Worm (Caenorhabditis elegans) whole organism, L3 larva: Measurements from ENCODE around the gene AC7.3.

Source experiments
- R02D3.7 ChIP-seq: fragments of 150-350 bp; optimal IDR thresholded peaks from 2 replicates; lab custom pipeline; 2014; ENCODE audit warnings: missing biosample characterization, missing genetic modification characterization
- aly-2 ChIP-seq: fragments of 150-350 bp; optimal IDR thresholded peaks from 2 replicates; lab custom pipeline; 2014; ENCODE audit warnings: missing biosample characterization, missing genetic modification characterization
- ama-1 ChIP-seq: fragments of 150-350 bp; optimal IDR thresholded peaks from 2 replicates; lab custom pipeline; 2018
- ceh-28 ChIP-seq: fragments of 150-350 bp; optimal IDR thresholded peaks from 2 replicates; lab custom pipeline; 2014; ENCODE audit warnings: missing biosample characterization, missing genetic modification reagents, missing genetic modification characterization
- daf-12 ChIP-seq: fragments of 150-350 bp; optimal IDR thresholded peaks from 2 replicates; lab custom pipeline; 2014; ENCODE audit warnings: missing biosample characterization, missing genetic modification reagents, missing genetic modification characterization
- egl-5 ChIP-seq: fragments of 150-350 bp; optimal IDR thresholded peaks from 2 replicates; lab custom pipeline; 2017; ENCODE audit warnings: missing biosample characterization, missing genetic modification reagents, missing genetic modification characterization, inconsistent platforms
- elt-1 ChIP-seq: fragments of 150-350 bp; optimal IDR thresholded peaks from 2 replicates; lab custom pipeline; 2014; ENCODE audit warnings: missing biosample characterization, missing genetic modification characterization
- elt-3 ChIP-seq, 3 experiments: fragments of 150-350 bp in 1 of 3; sonication (generic microtip) in 2 of 3; optimal IDR thresholded peaks; 2 replicates in 2 of 3; 4 replicates in 1 of 3; lab custom pipeline; 2014 to 2017; ENCODE audit warnings: missing biosample characterization in 3 of 3, missing genetic modification characterization in 3 of 3
- eor-1 ChIP-seq, 2 experiments: fragments of 150-350 bp; optimal IDR thresholded peaks; 2 replicates each; lab custom pipeline; 2014 to 2018; ENCODE audit warnings: missing biosample characterization in 2 of 2, missing genetic modification characterization in 2 of 2
- hmg-11 ChIP-seq: sonication (generic microtip); optimal IDR thresholded peaks from 2 replicates; lab custom pipeline; 2016; ENCODE audit warnings: missing genetic modification characterization, missing compliant biosample characterization
- lin-15B ChIP-seq: fragments of 150-350 bp; optimal IDR thresholded peaks from 2 replicates; lab custom pipeline; 2014; ENCODE audit warnings: missing biosample characterization, missing genetic modification characterization
- lsy-12 ChIP-seq: sonication (generic microtip); optimal IDR thresholded peaks from 2 replicates; lab custom pipeline; 2016; ENCODE audit warnings: mild to moderate bottlenecking, missing genetic modification characterization, missing compliant biosample characterization
- mdl-1 ChIP-seq: fragments of 150-350 bp; optimal IDR thresholded peaks from 2 replicates; lab custom pipeline; 2014; ENCODE audit warnings: missing biosample characterization, missing genetic modification characterization
- nfya-1 ChIP-seq: sonication (generic microtip); optimal IDR thresholded peaks from 2 replicates; lab custom pipeline; 2017; ENCODE audit warnings: missing genetic modification characterization, mild to moderate bottlenecking, missing compliant biosample characterization, antibody characterized with exemption, moderate library complexity; ENCODE audit not compliant: insufficient read depth
- nhr-11 ChIP-seq: fragments of 150-350 bp; optimal IDR thresholded peaks from 2 replicates; lab custom pipeline; 2014; ENCODE audit warnings: missing biosample characterization, missing genetic modification characterization
- nhr-12 ChIP-seq: fragments of 150-350 bp; optimal IDR thresholded peaks from 2 replicates; lab custom pipeline; 2014; ENCODE audit warnings: missing biosample characterization, missing genetic modification characterization
- nhr-23 ChIP-seq: fragments of 150-350 bp; optimal IDR thresholded peaks from 2 replicates; lab custom pipeline; 2014; ENCODE audit warnings: missing biosample characterization, missing genetic modification reagents, missing genetic modification characterization
- nhr-237 ChIP-seq: fragments of 150-350 bp; optimal IDR thresholded peaks from 2 replicates; lab custom pipeline; 2014; ENCODE audit warnings: missing biosample characterization, missing genetic modification characterization
- nhr-67 ChIP-seq: fragments of 150-350 bp; optimal IDR thresholded peaks from 2 replicates; lab custom pipeline; 2014; ENCODE audit warnings: missing biosample characterization, missing genetic modification characterization
- nhr-77 ChIP-seq: fragments of 150-350 bp; optimal IDR thresholded peaks from 2 replicates; lab custom pipeline; 2014; ENCODE audit warnings: missing biosample characterization, missing genetic modification characterization
- skn-1 ChIP-seq: fragments of 150-350 bp; optimal IDR thresholded peaks from 2 replicates; lab custom pipeline; 2014; ENCODE audit warnings: missing biosample characterization, missing genetic modification characterization
- snpc-4 ChIP-seq: fragments of 150-350 bp; optimal IDR thresholded peaks from 2 replicates; lab custom pipeline; 2014; ENCODE audit warnings: missing biosample characterization, missing genetic modification characterization
- unc-39 ChIP-seq: sonication (generic microtip); optimal IDR thresholded peaks from 4 replicates; lab custom pipeline; 2017; ENCODE audit warnings: missing biosample characterization, missing genetic modification characterization
- zag-1 ChIP-seq: fragments of 150-350 bp; optimal IDR thresholded peaks from 2 replicates; lab custom pipeline; 2014; ENCODE audit warnings: missing biosample characterization, missing genetic modification characterization
- ztf-11 ChIP-seq: fragments of 150-350 bp; optimal IDR thresholded peaks from 2 replicates; lab custom pipeline; 2014; ENCODE audit warnings: missing biosample characterization, missing genetic modification characterization

Gene AC7.3

DNA sequence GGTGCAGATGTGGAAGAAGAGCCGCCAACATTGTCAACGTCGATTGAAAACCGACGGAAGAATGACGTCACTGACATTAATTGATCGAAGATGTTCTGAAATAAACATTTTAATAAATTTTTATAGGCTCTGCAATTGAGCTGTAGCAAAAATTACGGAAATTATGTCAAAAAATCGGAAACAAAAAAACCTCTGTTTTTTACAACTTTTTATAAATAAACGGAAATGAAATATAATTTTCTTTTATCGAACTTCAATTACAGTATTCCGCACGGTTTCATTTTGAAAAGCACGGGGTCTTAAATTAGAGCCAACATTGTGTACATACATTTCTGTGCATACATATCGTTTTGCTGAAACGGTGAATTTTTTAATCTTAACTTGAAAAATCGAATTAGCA is 40.8 kb downstream of the AC7.3 start, which contains the start of gene soc-2:
Gene soc-2, minus strand, starts transcription at position 101 of the 400 bp plus-strand sequence.
- TF ChIP-seq nhr-11 (tag; lab: Kevin White, UChicago) = no peak
- TF ChIP-seq elt-3 (tag; optimal IDR thresholded peaks at IDR 0.05; lab: Kevin White, UChicago) = no peak
- no peak for TF ChIP-seq nhr-12 (tag; lab: Kevin White, UChicago)
- TF ChIP-seq egl-5 = no peak
- no peak for TF ChIP-seq nhr-237 (tag; lab: Kevin White, UChicago)
- no peak for TF ChIP-seq nhr-77 (tag; lab: Kevin White, UChicago)
- no peak for TF ChIP-seq skn-1 (tag; lab: Kevin White, UChicago)
- no peak for TF ChIP-seq aly-2 (tag; lab: Kevin White, UChicago)
- no peak for TF ChIP-seq eor-1 (tag; optimal IDR thresholded peaks at IDR 0.05; lab: Kevin White, UChicago)
- TF ChIP-seq ceh-28 (tag; lab: Kevin White, UChicago) = no peak
- no peak for TF ChIP-seq nhr-67 (tag; lab: Kevin White, UChicago)
- no peak for TF ChIP-seq hmg-11 (tag; lab: Kevin White, UChicago)
- TF ChIP-seq ztf-11 (tag; lab: Kevin White, UChicago) = no peak
- no peak for TF ChIP-seq mdl-1 (tag; lab: Kevin White, UChicago)
- TF ChIP-seq daf-12 (tag; lab: Kevin White, UChicago) = no peak
- no peak for TF ChIP-seq unc-39 (tag; lab: Kevin White, UChicago)
- TF ChIP-seq elt-1 (tag; lab: Kevin White, UChicago) = no peak
- TF ChIP-seq, all 47 proteins: peak for 0

- TF ChIP-seq unc-39 (tag; lab: Kevin White, UChicago) = no peak
- no peak for TF ChIP-seq zag-1 (tag; lab: Kevin White, UChicago)
- TF ChIP-seq ama-1 (lab: Kevin White, UChicago) = no peak
These were observed 45.6 kb downstream of the AC7.3 start, which contains the start of gene C24D10.49 for ce11 chrIV:5157226-5157625. C24D10.49 (minus strand) TSS chrIV:5157326.

ce11 chrIV:5160171-5160570 is 48.5 kb downstream of the AC7.3 start, which contains the start of the genes C24D10.6 and C24D10.4:
C24D10.6 (minus strand) TSS chrIV:5160248.
C24D10.4 (plus strand) TSS chrIV:5160522.
- TF ChIP-seq lsy-12 (tag; lab: Kevin White, UChicago) (no peak), R02D3.7 (tag; lab: Kevin White, UChicago) (peak; percentile 42), nfya-1 (peak; percentile 53), daf-12 (tag; lab: Kevin White, UChicago) (no peak), lin-15B (tag; lab: Kevin White, UChicago) (peak; percentile 87), snpc-4 (peak; percentile 46), nhr-23 (tag; lab: Kevin White, UChicago) (peak; percentile 70)
